Fruit fly (Drosophila melanogaster) whole organism, embryonic: ENCODE data around the gene MESR3.

Experiments
- Asciz ChIP-seq: fragments of 200-800 bp; sonication (Bioruptor generic); optimal IDR thresholded peaks from 2 replicates; lab custom pipeline; 2017; ENCODE audit warnings: missing biosample characterization, mild to moderate bottlenecking, missing genetic modification characterization, missing genetic modification reagents
- Atf-2 ChIP-seq: fragments of 200-800 bp; sonication (Bioruptor generic); optimal IDR thresholded peaks from 2 replicates; lab custom pipeline; 2016; ENCODE audit warnings: missing biosample characterization, missing genetic modification characterization
- Atf6 ChIP-seq: fragments of 200-800 bp; sonication (Bioruptor generic); IDR thresholded peaks from 2 replicates; pipeline ENCODE4 v1.3.6; 2022; ENCODE audit warnings: missing biosample characterization, missing genetic modification characterization
- B-H1 ChIP-seq: fragments of 200-800 bp; sonication (Bioruptor generic); IDR thresholded peaks from 3 replicates; pipeline ENCODE4 v1.3.6; 2022; ENCODE audit warnings: missing biosample characterization, missing genetic modification characterization
- Bteb2 ChIP-seq: fragments of 200-800 bp; sonication (Bioruptor generic); optimal IDR thresholded peaks from 2 replicates; lab custom pipeline; 2016; ENCODE audit warnings: missing biosample characterization, missing genetic modification characterization
- C15 ChIP-seq: fragments of 200-800 bp; sonication (Bioruptor generic); IDR thresholded peaks from 3 replicates; pipeline ENCODE4 v1.3.6; 2022; ENCODE audit warnings: missing biosample characterization, missing genetic modification characterization
- CG10959 ChIP-seq: fragments of 200-800 bp; sonication (Bioruptor generic); IDR thresholded peaks from 2 replicates; pipeline ENCODE4 v1.3.6; 2022; ENCODE audit warnings: missing biosample characterization, missing genetic modification characterization
- CG13624 ChIP-seq: fragments of 200-800 bp; sonication (Bioruptor generic); optimal IDR thresholded peaks from 2 replicates; lab custom pipeline; 2016; ENCODE audit warnings: missing biosample characterization, missing genetic modification characterization
- CG13894 ChIP-seq: fragments of 200-800 bp; sonication (Bioruptor generic); optimal IDR thresholded peaks from 3 replicates; lab custom pipeline; 2018; ENCODE audit warnings: missing biosample characterization, mild to moderate bottlenecking, missing genetic modification characterization, moderate library complexity
- CG14014 ChIP-seq: fragments of 200-800 bp; sonication (Bioruptor generic); IDR thresholded peaks from 2 replicates; pipeline ENCODE4 v1.3.6; 2022; ENCODE audit warnings: missing biosample characterization, missing genetic modification characterization
- CG14860 ChIP-seq: fragments of 200-800 bp; sonication (Bioruptor generic); IDR thresholded peaks from 3 replicates; pipeline ENCODE4 v1.3.6; 2022; ENCODE audit warnings: missing biosample characterization, missing genetic modification characterization; ENCODE audit not compliant: partially characterized antibody
- CG17361 ChIP-seq: fragments of 200-800 bp; sonication (Bioruptor generic); IDR thresholded peaks from 3 replicates; pipeline ENCODE4 v1.3.6; 2022; ENCODE audit warnings: missing biosample characterization, missing genetic modification characterization
- CG2712 ChIP-seq: fragments of 200-800 bp; optimal IDR thresholded peaks from 3 replicates; lab custom pipeline; 2019; ENCODE audit warnings: missing biosample characterization, mild to moderate bottlenecking, missing genetic modification characterization, moderate library complexity
- CG30403 ChIP-seq: fragments of 200-800 bp; sonication (Bioruptor generic); optimal IDR thresholded peaks from 3 replicates; lab custom pipeline; 2016; ENCODE audit warnings: missing biosample characterization, missing genetic modification characterization
- CG32767 ChIP-seq: fragments of 200-800 bp; sonication (Bioruptor generic); IDR thresholded peaks from 2 replicates; pipeline ENCODE4 v1.3.6; 2022; ENCODE audit warnings: missing biosample characterization, missing genetic modification characterization
- CG4424 ChIP-seq: fragments of 200-800 bp; sonication (Bioruptor generic); optimal IDR thresholded peaks from 3 replicates; lab custom pipeline; 2016; ENCODE audit warnings: missing biosample characterization, missing genetic modification characterization
- CG7271 ChIP-seq: fragments of 200-800 bp; sonication (Bioruptor generic); optimal IDR thresholded peaks from 2 replicates; lab custom pipeline; 2018; ENCODE audit warnings: missing biosample characterization, mild to moderate bottlenecking, missing genetic modification characterization, moderate library complexity
- CG8089 ChIP-seq: fragments of 200-800 bp; sonication (Bioruptor generic); optimal IDR thresholded peaks from 3 replicates; lab custom pipeline; 2016; ENCODE audit warnings: missing biosample characterization, missing genetic modification characterization
- CG9437 ChIP-seq: fragments of 200-800 bp; sonication (Bioruptor generic); optimal IDR thresholded peaks from 2 replicates; lab custom pipeline; 2018; ENCODE audit warnings: missing biosample characterization, mild to moderate bottlenecking, missing genetic modification characterization
- CG9797 ChIP-seq: fragments of 200-800 bp; sonication (Bioruptor generic); optimal IDR thresholded peaks from 3 replicates; lab custom pipeline; 2018; ENCODE audit warnings: missing biosample characterization, mild to moderate bottlenecking, missing genetic modification characterization
- D19A ChIP-seq: fragments of 200-800 bp; optimal IDR thresholded peaks from 3 replicates; lab custom pipeline; 2019; ENCODE audit warnings: missing biosample characterization, mild to moderate bottlenecking, missing genetic modification characterization, moderate library complexity
- Dbx ChIP-seq: fragments of 200-800 bp; sonication (Bioruptor generic); IDR thresholded peaks from 3 replicates; pipeline ENCODE4 v1.3.6; 2022; ENCODE audit warnings: missing biosample characterization, missing genetic modification characterization
- Dek ChIP-seq: fragments of 200-800 bp; sonication (Bioruptor generic); optimal IDR thresholded peaks from 3 replicates; lab custom pipeline; 2019; ENCODE audit warnings: missing biosample characterization, mild to moderate bottlenecking, missing genetic modification characterization, moderate library complexity
- Doc2 ChIP-seq: fragments of 200-800 bp; sonication (Bioruptor generic); IDR thresholded peaks from 2 replicates; pipeline ENCODE4 v1.3.6; 2022; ENCODE audit warnings: missing biosample characterization, missing genetic modification characterization
- Eip74EF ChIP-seq, 2 experiments: fragments of 200-800 bp in 1 of 2; fragments of >200 bp in 1 of 2; sonication (Bioruptor generic) in 1 of 2; optimal IDR thresholded peaks; 2 replicates each; lab custom pipeline; 2017 to 2019; ENCODE audit warnings: missing biosample characterization in 2 of 2, missing genetic modification characterization in 2 of 2, mild to moderate bottlenecking in 1 of 2, moderate library complexity in 1 of 2
- Gsc ChIP-seq: fragments of 200-800 bp; sonication (Bioruptor generic); IDR thresholded peaks from 2 replicates; pipeline ENCODE4 v1.3.6; 2022; ENCODE audit warnings: missing biosample characterization, missing genetic modification characterization
- Mad ChIP-seq: fragments of 200-800 bp; sonication (Bioruptor generic); optimal IDR thresholded peaks from 2 replicates; lab custom pipeline; 2016; ENCODE audit warnings: missing biosample characterization, missing genetic modification characterization
- Opbp ChIP-seq: fragments of 200-800 bp; sonication (Bioruptor generic); IDR thresholded peaks from 3 replicates; pipeline ENCODE4 v1.3.6; 2022; ENCODE audit warnings: missing biosample characterization, missing genetic modification characterization; ENCODE audit not compliant: partially characterized antibody
- Pdp1 ChIP-seq, 2 experiments: fragments of 200-800 bp; sonication (Bioruptor generic); optimal IDR thresholded peaks; 3 replicates each; lab custom pipeline; 2016; ENCODE audit warnings: missing biosample characterization in 2 of 2, missing genetic modification characterization in 2 of 2, mild to moderate bottlenecking in 1 of 2, moderate library complexity in 1 of 2
- bsh ChIP-seq, 2 experiments: fragments of 200-800 bp; sonication (Bioruptor generic); optimal IDR thresholded peaks; 2 replicates each; lab custom pipeline; 2017 to 2018; ENCODE audit warnings: mild to moderate bottlenecking in 2 of 2, missing biosample characterization in 2 of 2, missing genetic modification characterization in 2 of 2, moderate library complexity in 1 of 2
- chinmo ChIP-seq: fragments of 200-800 bp; sonication (Bioruptor generic); IDR thresholded peaks from 4 replicates; pipeline ENCODE4 v1.3.6; 2022; ENCODE audit warnings: missing biosample characterization, missing genetic modification characterization; ENCODE audit not compliant: partially characterized antibody
- da ChIP-seq: fragments of 200-800 bp; sonication (Bioruptor generic); optimal IDR thresholded peaks from 2 replicates; lab custom pipeline; 2016; ENCODE audit warnings: missing biosample characterization, missing genetic modification characterization
- dimm ChIP-seq: fragments of 200-800 bp; sonication (Bioruptor generic); IDR thresholded peaks from 2 replicates; pipeline ENCODE4 v1.3.6; 2022; ENCODE audit warnings: missing biosample characterization, missing genetic modification characterization
- eve ChIP-seq, 2 experiments: fragments of >200 bp; optimal IDR thresholded peaks; 2 replicates each; lab custom pipeline; 2017; ENCODE audit warnings: missing biosample characterization in 2 of 2, missing genetic modification characterization in 2 of 2
- exex ChIP-seq: fragments of 200-800 bp; sonication (Bioruptor generic); optimal IDR thresholded peaks from 4 replicates; lab custom pipeline; 2018; ENCODE audit warnings: missing biosample characterization, mild to moderate bottlenecking, missing genetic modification characterization, moderate library complexity
- fd102C ChIP-seq: fragments of 200-800 bp; sonication (Bioruptor generic); optimal IDR thresholded peaks from 2 replicates; lab custom pipeline; 2018; ENCODE audit warnings: missing biosample characterization, mild to moderate bottlenecking, missing genetic modification characterization, moderate library complexity
- fd3F ChIP-seq: fragments of 200-800 bp; sonication (Bioruptor generic); optimal IDR thresholded peaks from 2 replicates; lab custom pipeline; 2018; ENCODE audit warnings: missing biosample characterization, mild to moderate bottlenecking, missing genetic modification characterization, moderate library complexity
- ham ChIP-seq: fragments of 200-800 bp; sonication (Bioruptor generic); IDR thresholded peaks from 2 replicates; pipeline ENCODE4 v1.3.6; 2022; ENCODE audit warnings: missing biosample characterization, missing genetic modification characterization
- hb ChIP-seq: fragments of 200-800 bp; sonication (Bioruptor generic); IDR thresholded peaks from 3 replicates; pipeline ENCODE4 v1.3.6; 2022; ENCODE audit warnings: missing biosample characterization, missing genetic modification characterization; ENCODE audit not compliant: partially characterized antibody
- hth ChIP-seq: fragments of >200 bp; optimal IDR thresholded peaks from 2 replicates; lab custom pipeline; 2017; ENCODE audit warnings: inconsistent platforms
- knrl ChIP-seq: fragments of 200-800 bp; sonication (Bioruptor generic); IDR thresholded peaks from 3 replicates; pipeline ENCODE4 v1.3.6; 2022; ENCODE audit warnings: missing biosample characterization, missing genetic modification characterization; ENCODE audit not compliant: partially characterized antibody
- p53 ChIP-seq: fragments of 200-800 bp; sonication (Bioruptor generic); optimal IDR thresholded peaks from 2 replicates; lab custom pipeline; 2016; ENCODE audit warnings: missing biosample characterization, missing genetic modification characterization
- psq ChIP-seq: fragments of 200-800 bp; sonication (Bioruptor generic); optimal IDR thresholded peaks from 2 replicates; lab custom pipeline; 2017; ENCODE audit warnings: missing biosample characterization, missing genetic modification characterization
- scrt ChIP-seq: fragments of 200-800 bp; sonication (Bioruptor generic); optimal IDR thresholded peaks from 2 replicates; lab custom pipeline; 2018; ENCODE audit warnings: missing biosample characterization, mild to moderate bottlenecking, missing genetic modification characterization, moderate library complexity
- sens ChIP-seq: fragments of 200-800 bp; sonication (Bioruptor generic); peaks from one replicate; lab custom pipeline; 2016; ENCODE audit warnings: missing biosample characterization, missing genetic modification characterization
- shn ChIP-seq: fragments of 200-800 bp; sonication (Bioruptor generic); optimal IDR thresholded peaks from 3 replicates; lab custom pipeline; 2016; ENCODE audit warnings: missing biosample characterization, missing genetic modification characterization
- slbo ChIP-seq: fragments of 200-800 bp; sonication (Bioruptor generic); IDR thresholded peaks from 2 replicates; pipeline ENCODE4 v1.3.6; 2022; ENCODE audit warnings: missing biosample characterization, missing genetic modification characterization
- sqz ChIP-seq: fragments of 200-800 bp; sonication (Bioruptor generic); optimal IDR thresholded peaks from 3 replicates; lab custom pipeline; 2018; ENCODE audit warnings: missing biosample characterization, mild to moderate bottlenecking, missing genetic modification characterization
- vfl ChIP-seq: fragments of 200-800 bp; sonication (Bioruptor generic); optimal IDR thresholded peaks from 2 replicates; lab custom pipeline; 2016; ENCODE audit warnings: missing biosample characterization, missing genetic modification characterization
- zen ChIP-seq: fragments of 200-800 bp; sonication (Bioruptor generic); optimal IDR thresholded peaks from 3 replicates; lab custom pipeline; 2018; ENCODE audit warnings: missing biosample characterization, mild to moderate bottlenecking, missing genetic modification characterization, moderate library complexity
- zf30C ChIP-seq: fragments of 200-800 bp; sonication (Bioruptor generic); optimal IDR thresholded peaks from 3 replicates; lab custom pipeline; 2018; ENCODE audit warnings: missing biosample characterization, mild to moderate bottlenecking, missing genetic modification characterization

Gene MESR3

dm6 chr2L:18653328-18653675, 36.2 kb downstream of the MESR3 start (continued):
- no peak for TF ChIP-seq zf30C
- TF ChIP-seq Gsc (GFP tag; lab: Robert Waterston, UW), result peak; percentile 59
- no peak for TF ChIP-seq p53 (GFP tag; lab: Kevin White, UChicago)
- TF ChIP-seq sqz (GFP tag; lab: Kevin White, UChicago), result peak; percentile 52
- TF ChIP-seq chinmo (GFP tag; lab: Robert Waterston, UW), result no peak
- TF ChIP-seq bsh (GFP tag; optimal IDR thresholded peaks at IDR 0.05; lab: Kevin White, UChicago), result peak in 1 of 2 experiments; percentile 76
- no peak for TF ChIP-seq da
- no peak for TF ChIP-seq Bteb2 (GFP tag; lab: Kevin White, UChicago)
- no peak for TF ChIP-seq exex (tag; lab: Kevin White, UChicago)
- TF ChIP-seq CG32767 (GFP tag; lab: Robert Waterston, UW), result 0 out of 2 replicates have a peak, but pooled peaks have one; percentile 48
- TF ChIP-seq Atf6 (GFP tag; lab: Robert Waterston, UW), result no peak
- TF ChIP-seq ham (GFP tag; lab: Robert Waterston, UW), result no peak
- no peak for TF ChIP-seq Dbx
- no peak for TF ChIP-seq C15 (GFP tag; lab: Robert Waterston, UW)
- TF ChIP-seq Doc2 (GFP tag; lab: Robert Waterston, UW), result no peak
- peak; percentile 68 for TF ChIP-seq CG10959 (GFP tag; lab: Robert Waterston, UW)
- TF ChIP-seq CG2712 (tag; lab: Kevin White, UChicago), result peak; percentile 93
- TF ChIP-seq fd102C, result no peak
- TF ChIP-seq psq (GFP tag; lab: Kevin White, UChicago), result peak; percentile 15
- TF ChIP-seq CG14860 (GFP tag; lab: Robert Waterston, UW), result no peak
- TF ChIP-seq vfl (GFP tag; lab: Kevin White, UChicago), result no peak
- peak; percentile 86 for TF ChIP-seq CG17361 (GFP tag; lab: Robert Waterston, UW)
- TF ChIP-seq CG9437 (GFP tag; lab: Kevin White, UChicago), result no peak
- peak; percentile 65 for TF ChIP-seq CG30403
- TF ChIP-seq CG4424, result peak; percentile 83
- no peak for TF ChIP-seq hth (lab: Kevin White, UChicago)
- TF ChIP-seq Asciz (GFP tag; lab: Kevin White, UChicago), result peak; percentile 70
- no peak for TF ChIP-seq CG8089 (GFP tag; lab: Kevin White, UChicago)
- TF ChIP-seq zen, result peak; percentile 85
- no peak for TF ChIP-seq shn
- peak; percentile 78 for TF ChIP-seq B-H1 (GFP tag; lab: Robert Waterston, UW)
- peak; percentile 51 to 75 for TF ChIP-seq Pdp1 (GFP tag; optimal IDR thresholded peaks at IDR 0.05; lab: Kevin White, UChicago)
- TF ChIP-seq Dek (tag; lab: Kevin White, UChicago), result no peak
- TF ChIP-seq dimm (GFP tag; lab: Robert Waterston, UW), result peak; percentile 27; the same call in 1 of the 2 replicates
- peak; percentile 70 for TF ChIP-seq CG13624 (GFP tag; lab: Kevin White, UChicago)
- peak; percentile 4 for TF ChIP-seq Atf-2 (GFP tag; lab: Kevin White, UChicago)
- TF ChIP-seq eve (GFP tag; optimal IDR thresholded peaks at IDR 0.05; lab: Kevin White, UChicago), result peak in 1 of 2 experiments; percentile 87
- TF ChIP-seq Opbp, result no peak
- TF ChIP-seq Mad, result peak; percentile 23
- no peak for TF ChIP-seq knrl
- TF ChIP-seq sens (GFP tag; lab: Kevin White, UChicago), result peak; percentile 98
- no peak for TF ChIP-seq fd3F
- peak; percentile 44 for TF ChIP-seq slbo (GFP tag; lab: Robert Waterston, UW)
- TF ChIP-seq CG13894, result no peak
- peak; percentile 28 for TF ChIP-seq scrt
- TF ChIP-seq CG9797 (GFP tag; lab: Kevin White, UChicago), result no peak
- TF ChIP-seq CG7271 (tag; lab: Kevin White, UChicago), result peak; percentile 51
- 0 out of 2 replicates have a peak, but pooled peaks have one; percentile 15 for TF ChIP-seq CG14014 (GFP tag; lab: Robert Waterston, UW)
- no peak for TF ChIP-seq hb
- peak; percentile 84 for TF ChIP-seq D19A (tag; lab: Kevin White, UChicago)
- TF ChIP-seq Eip74EF (GFP tag; optimal IDR thresholded peaks at IDR 0.05; lab: Kevin White, UChicago), result peak in 1 of 2 experiments; percentile 70
